Worm (Caenorhabditis elegans) whole organism, L4 larva: ENCODE results near the gene cyp-33B1.
A peak's percentile ranks its signal among the peaks of the same experiment; 100 is the strongest.

Source experiments
- D1046.2 ChIP-seq: fragments of 200-800 bp; sonication (Bioruptor generic); IDR thresholded peaks from 2 replicates; pipeline ENCODE4 v1.3.6; 2022; ENCODE audit warnings: missing genetic modification characterization, missing compliant biosample characterization
- T26A8.4 ChIP-seq: fragments of 200-800 bp; sonication (Bioruptor generic); IDR thresholded peaks from 2 replicates; pipeline ENCODE4 v1.3.6; 2022; ENCODE audit warnings: missing genetic modification characterization, missing compliant biosample characterization
- Y48G9A.11 ChIP-seq: fragments of 200-800 bp; sonication (Bioruptor generic); IDR thresholded peaks from 2 replicates; pipeline ENCODE4 v1.3.6; 2022; ENCODE audit warnings: missing genetic modification reagents, missing genetic modification characterization, missing compliant biosample characterization
- Y5F2A.4 ChIP-seq: fragments of 200-800 bp; sonication (Bioruptor generic); optimal IDR thresholded peaks from 2 replicates; lab custom pipeline; 2018; ENCODE audit warnings: mild to moderate bottlenecking, missing genetic modification characterization, missing compliant biosample characterization
- aha-1 ChIP-seq: fragments of 150-350 bp; peaks from one replicate; lab custom pipeline; 2014; ENCODE audit warnings: missing biosample characterization, missing genetic modification characterization
- aly-2 ChIP-seq: sonication (generic microtip); optimal IDR thresholded peaks from 2 replicates; lab custom pipeline; 2018; ENCODE audit warnings: missing biosample characterization, missing genetic modification characterization
- arid-1 ChIP-seq: fragments of 200-800 bp; sonication (Bioruptor generic); conservative IDR thresholded peaks from 2 replicates; pipeline ENCODE4 v1.3.6; 2022; ENCODE audit warnings: missing genetic modification reagents, missing genetic modification characterization, missing compliant biosample characterization
- ceh-20 ChIP-seq: fragments of 200-800 bp; sonication (Bioruptor generic); IDR thresholded peaks from 2 replicates; pipeline ENCODE4 v1.3.6; 2022; ENCODE audit warnings: missing genetic modification reagents, missing genetic modification characterization, missing compliant biosample characterization
- ceh-44 ChIP-seq: fragments of 200-800 bp; sonication (Bioruptor generic); IDR thresholded peaks from 2 replicates; pipeline ENCODE4 v1.3.6; 2022; ENCODE audit warnings: missing genetic modification reagents, missing genetic modification characterization, missing compliant biosample characterization
- daf-12 ChIP-seq: fragments of 150-350 bp; optimal IDR thresholded peaks from 2 replicates; lab custom pipeline; 2014; ENCODE audit warnings: missing biosample characterization, missing genetic modification reagents, missing genetic modification characterization
- daf-16 ChIP-seq, 3 experiments: sonication (generic microtip); optimal IDR thresholded peaks; 2 replicates each; lab custom pipeline; 2016 to 2017; ENCODE audit warnings: missing genetic modification characterization in 3 of 3, missing genetic modification reagents in 3 of 3, mild to moderate bottlenecking in 2 of 3, missing compliant biosample characterization in 2 of 3, missing biosample characterization in 1 of 3, moderate library complexity in 1 of 3
- daf-19 ChIP-seq: fragments of 200-800 bp; sonication (Bioruptor generic); conservative IDR thresholded peaks from 2 replicates; pipeline ENCODE4 v1.3.6; 2022; ENCODE audit warnings: missing genetic modification characterization, missing compliant biosample characterization
- dmd-6 ChIP-seq: fragments of 200-800 bp; sonication (Bioruptor generic); IDR thresholded peaks from 2 replicates; pipeline ENCODE4 v1.3.6; 2022; ENCODE audit warnings: missing genetic modification reagents, missing genetic modification characterization, missing compliant biosample characterization
- dve-1 ChIP-seq: sonication (generic microtip); optimal IDR thresholded peaks from 2 replicates; lab custom pipeline; 2017; ENCODE audit warnings: antibody characterized with exemption, mild to moderate bottlenecking, missing genetic modification characterization, missing compliant biosample characterization; ENCODE audit not compliant: insufficient read depth
- fos-1 ChIP-seq: fragments of 150-350 bp; optimal IDR thresholded peaks from 2 replicates; lab custom pipeline; 2014; ENCODE audit warnings: missing biosample characterization, missing genetic modification characterization
- hlh-11 ChIP-seq: fragments of 200-800 bp; sonication (Bioruptor generic); optimal IDR thresholded peaks from 2 replicates; lab custom pipeline; 2018; ENCODE audit warnings: mild to moderate bottlenecking, missing genetic modification characterization, missing compliant biosample characterization
- hlh-30 ChIP-seq: sonication (generic microtip); optimal IDR thresholded peaks from 2 replicates; lab custom pipeline; 2017; ENCODE audit warnings: antibody characterized with exemption, mild to moderate bottlenecking, missing genetic modification characterization, missing compliant biosample characterization; ENCODE audit not compliant: insufficient read depth
- jun-1 ChIP-seq: fragments of 150-350 bp; optimal IDR thresholded peaks from 2 replicates; lab custom pipeline; 2014; ENCODE audit warnings: missing biosample characterization, missing genetic modification reagents, missing genetic modification characterization
- lin-39 ChIP-seq: fragments of 150-350 bp; optimal IDR thresholded peaks from 2 replicates; lab custom pipeline; 2014; ENCODE audit warnings: missing biosample characterization, missing genetic modification reagents, missing genetic modification characterization
- lsy-2 ChIP-seq, 2 experiments: fragments of 150-350 bp in 1 of 2; sonication (generic microtip) in 1 of 2; optimal IDR thresholded peaks; 2 replicates each; lab custom pipeline; 2014 to 2017; ENCODE audit warnings: missing biosample characterization in 2 of 2, missing genetic modification characterization in 2 of 2
- madf-9 ChIP-seq: fragments of 200-800 bp; sonication (Bioruptor generic); conservative IDR thresholded peaks from 2 replicates; pipeline ENCODE4 v1.3.6; 2022; ENCODE audit warnings: missing genetic modification reagents, missing genetic modification characterization, missing compliant biosample characterization
- mdl-1 ChIP-seq, 2 experiments: fragments of 150-350 bp in 1 of 2; sonication (generic microtip) in 1 of 2; optimal IDR thresholded peaks; 2 replicates each; lab custom pipeline; 2014 to 2017; ENCODE audit warnings: missing biosample characterization in 2 of 2, missing genetic modification characterization in 2 of 2
- nhr-10 ChIP-seq: fragments of 150-350 bp; optimal IDR thresholded peaks from 2 replicates; lab custom pipeline; 2014; ENCODE audit warnings: missing biosample characterization, missing genetic modification characterization
- nhr-28 ChIP-seq: fragments of 150-350 bp; optimal IDR thresholded peaks from 2 replicates; lab custom pipeline; 2014; ENCODE audit warnings: missing biosample characterization, missing genetic modification characterization
- nhr-6 ChIP-seq: fragments of 150-350 bp; optimal IDR thresholded peaks from 2 replicates; lab custom pipeline; 2014; ENCODE audit warnings: missing biosample characterization, missing genetic modification characterization
- pha-4 ChIP-seq, 2 experiments: fragments of 150-350 bp in 1 of 2; fragments of 200-800 bp in 1 of 2; sonication (Bioruptor generic) in 1 of 2; IDR thresholded peaks in 1 of 2; optimal IDR thresholded peaks in 1 of 2; 2 replicates each; pipeline versions ENCODE4 v1.3.6 to Lab custom; 2014 to 2022; ENCODE audit warnings: missing genetic modification characterization in 2 of 2, missing genetic modification reagents in 2 of 2, missing biosample characterization in 1 of 2, missing compliant biosample characterization in 1 of 2
- skn-1 ChIP-seq: fragments of 150-350 bp; optimal IDR thresholded peaks from 2 replicates; lab custom pipeline; 2014; ENCODE audit warnings: missing biosample characterization, missing genetic modification characterization
- snpc-4 ChIP-seq: fragments of 150-350 bp; optimal IDR thresholded peaks from 2 replicates; lab custom pipeline; 2014; ENCODE audit warnings: missing biosample characterization, missing genetic modification characterization
- tra-1 ChIP-seq: fragments of 200-800 bp; sonication (Bioruptor generic); IDR thresholded peaks from 2 replicates; pipeline ENCODE4 v1.3.6; 2022; ENCODE audit warnings: missing genetic modification reagents, missing genetic modification characterization, missing compliant biosample characterization
- unc-130 ChIP-seq: sonication (generic microtip); optimal IDR thresholded peaks from 2 replicates; lab custom pipeline; 2016; ENCODE audit warnings: missing genetic modification reagents, missing genetic modification characterization, missing compliant biosample characterization
- unc-62 ChIP-seq, 3 experiments: fragments of 150-350 bp in 1 of 3; sonication (generic microtip); optimal IDR thresholded peaks in 2 of 3; peaks in 1 of 3; 1 replicate in 1 of 3; 2 replicates in 2 of 3; lab custom pipeline; 2014 to 2017; ENCODE audit warnings: missing biosample characterization in 3 of 3, missing genetic modification characterization in 3 of 3, missing genetic modification reagents in 3 of 3, missing genotype in 1 of 3

Gene cyp-33B1

ce11 chrV:9074360-9074834 lies 33.3 kb downstream of the cyp-33B1 start (continued):
- peak; percentile 41 for TF ChIP-seq nhr-10
- TF ChIP-seq arid-1 (GFP tag; lab: Robert Waterston, UW), result no peak
- TF ChIP-seq Y5F2A.4 (GFP tag; lab: Kevin White, UChicago), result no peak
- no peak for TF ChIP-seq jun-1 (tag; lab: Kevin White, UChicago)
- TF ChIP-seq fos-1 (tag; lab: Kevin White, UChicago), result peak; percentile 80
- TF ChIP-seq D1046.2 (GFP tag; lab: Robert Waterston, UW), result no peak
- no peak for TF ChIP-seq aly-2
- no peak for TF ChIP-seq Y48G9A.11
- peak; percentile 96 for TF ChIP-seq aha-1 (tag; lab: Kevin White, UChicago)
- TF ChIP-seq snpc-4 (tag; lab: Kevin White, UChicago), result no peak
- no peak for TF ChIP-seq nhr-6 (tag; lab: Kevin White, UChicago)
- no peak for TF ChIP-seq lin-39 (tag; lab: Kevin White, UChicago)
- TF ChIP-seq unc-130 (GFP tag; lab: Kevin White, UChicago), result no peak
- TF ChIP-seq skn-1 (tag; lab: Kevin White, UChicago), result no peak
- TF ChIP-seq hlh-30 (tag; lab: Kevin White, UChicago), result peak; percentile 53
- no peak for TF ChIP-seq daf-19 (GFP tag; lab: Robert Waterston, UW)
- peak; percentile 68 for TF ChIP-seq nhr-28 (tag; lab: Kevin White, UChicago)
- TF ChIP-seq T26A8.4 (GFP tag; lab: Robert Waterston, UW), result no peak
- TF ChIP-seq ceh-44, result no peak
- no peak for TF ChIP-seq ceh-20
- TF ChIP-seq, all 104 proteins: peak for 19

ce11 chrV:9075827-9076226 lies 34.7 kb downstream of the cyp-33B1 start:
- TF ChIP-seq hlh-30 (tag; lab: Kevin White, UChicago) (peak; percentile 38), mdl-1 (tag; optimal IDR thresholded peaks at IDR 0.05; lab: Kevin White, UChicago) (peak in 1 of 2 experiments; percentile 32), daf-12 (no peak), tra-1 (GFP tag; lab: Robert Waterston, UW) (no peak), hlh-11 (tag; lab: Kevin White, UChicago) (peak; percentile 35), dmd-6 (GFP tag; lab: Robert Waterston, UW) (peak; percentile 31), pha-4 (GFP tag; IDR thresholded peaks at IDR 0.05; lab: Robert Waterston, UW) (0 out of 2 replicates have a peak, but pooled peaks have one; percentile 35), pha-4 (tag; optimal IDR thresholded peaks at IDR 0.05; lab: Kevin White, UChicago) (no peak), ceh-20 (no peak), daf-16 (GFP tag; optimal IDR thresholded peaks at IDR 0.05; lab: Kevin White, UChicago) (no peak), daf-16 (tag; optimal IDR thresholded peaks at IDR 0.05; lab: Kevin White, UChicago) (peak; percentile 59), dve-1 (tag; lab: Kevin White, UChicago) (peak; percentile 15), lsy-2 (tag; optimal IDR thresholded peaks at IDR 0.05; lab: Kevin White, UChicago) (peak in 1 of 2 experiments; percentile 25), nhr-28 (tag; lab: Kevin White, UChicago) (peak; percentile 25)

- TF ChIP-seq madf-9, result no peak
- TF ChIP-seq daf-16 (GFP tag; optimal IDR thresholded peaks at IDR 0.05; lab: Kevin White, UChicago), result no peak
- peak; percentile 4 for TF ChIP-seq daf-16 (tag; optimal IDR thresholded peaks at IDR 0.05; lab: Kevin White, UChicago)
- TF ChIP-seq aha-1 (tag; lab: Kevin White, UChicago), result peak; percentile 92
Measured at ce11 chrV:9076273-9076672, 35.1 kb downstream of the cyp-33B1 start, which contains the start of gene T27E4.7. Gene T27E4.7, minus strand, starts transcription at chrV:9076322.

- TF ChIP-seq nhr-28 (tag; lab: Kevin White, UChicago) (peak; percentile 66), unc-62 (GFP tag; optimal IDR thresholded peaks at IDR 0.05 in 1 of 2; lab: Kevin White, UChicago) (peak in 1 of 2 experiments; percentile 53), unc-62 (tag; optimal IDR thresholded peaks at IDR 0.05; lab: Kevin White, UChicago) (no peak), aly-2 (no peak)
Measured at ce11 chrV:9078067-9078581, 37.0 kb downstream of the cyp-33B1 start.
